Worm (Caenorhabditis elegans) whole organism, mixed stage, embryonic: ENCODE measurements around the gene Y116F11A.3.

Source experiments
- M03D4.4 ChIP-seq: sonication (generic microtip); optimal IDR thresholded peaks from 2 replicates; lab custom pipeline; 2017; ENCODE audit warnings: mild to moderate bottlenecking, missing genetic modification characterization, missing compliant biosample characterization
- bed-3 ChIP-seq: fragments of 200-800 bp; sonication (Bioruptor generic); optimal IDR thresholded peaks from 3 replicates; lab custom pipeline; 2018; ENCODE audit warnings: mild to moderate bottlenecking, missing genetic modification characterization, moderate library complexity, missing compliant biosample characterization
- ceh-39 ChIP-seq: fragments of 150-350 bp; optimal IDR thresholded peaks from 2 replicates; lab custom pipeline; 2014; ENCODE audit warnings: missing biosample characterization, missing genetic modification characterization
- ceh-43 ChIP-seq: fragments of 200-800 bp; sonication (Bioruptor generic); optimal IDR thresholded peaks from 2 replicates; lab custom pipeline; 2018; ENCODE audit warnings: mild to moderate bottlenecking, missing genetic modification characterization, moderate library complexity, missing compliant biosample characterization
- ceh-83 ChIP-seq: fragments of 200-800 bp; sonication (Bioruptor generic); optimal IDR thresholded peaks from 2 replicates; lab custom pipeline; 2018; ENCODE audit warnings: mild to moderate bottlenecking, missing genetic modification characterization, missing compliant biosample characterization
- ces-1 ChIP-seq: fragments of 150-350 bp; optimal IDR thresholded peaks from 2 replicates; lab custom pipeline; 2014; ENCODE audit warnings: missing biosample characterization, missing genetic modification reagents, missing genetic modification characterization
- cnd-1 ChIP-seq: fragments of 200-800 bp; sonication (Bioruptor generic); optimal IDR thresholded peaks from 2 replicates; lab custom pipeline; 2018; ENCODE audit warnings: mild to moderate bottlenecking, missing genetic modification characterization, missing compliant biosample characterization
- drap-1 ChIP-seq: fragments of 200-800 bp; sonication (Bioruptor generic); optimal IDR thresholded peaks from 3 replicates; lab custom pipeline; 2018; ENCODE audit warnings: mild to moderate bottlenecking, missing genetic modification characterization, missing compliant biosample characterization
- elt-1 ChIP-seq: sonication (generic microtip); optimal IDR thresholded peaks from 2 replicates; lab custom pipeline; 2017; ENCODE audit warnings: missing genetic modification characterization, mild to moderate bottlenecking, missing compliant biosample characterization, antibody characterized with exemption, moderate library complexity, borderline replicate concordance; ENCODE audit not compliant: insufficient read depth
- elt-3 ChIP-seq: fragments of 150-350 bp; optimal IDR thresholded peaks from 2 replicates; lab custom pipeline; 2014; ENCODE audit warnings: missing biosample characterization, missing genetic modification characterization
- flh-1 ChIP-seq: fragments of 200-800 bp; sonication (Bioruptor generic); optimal IDR thresholded peaks from 2 replicates; lab custom pipeline; 2018; ENCODE audit warnings: mild to moderate bottlenecking, missing genetic modification characterization, moderate library complexity, missing compliant biosample characterization
- ham-2 ChIP-seq: fragments of 200-800 bp; sonication (Bioruptor generic); optimal IDR thresholded peaks from 2 replicates; lab custom pipeline; 2018; ENCODE audit warnings: mild to moderate bottlenecking, missing genetic modification characterization, missing compliant biosample characterization
- hlh-1 ChIP-seq: fragments of 150-350 bp; optimal IDR thresholded peaks from 2 replicates; lab custom pipeline; 2014; ENCODE audit warnings: missing biosample characterization, missing genetic modification reagents, missing genetic modification characterization
- lin-13 ChIP-seq: fragments of 150-350 bp; optimal IDR thresholded peaks from 2 replicates; lab custom pipeline; 2014; ENCODE audit warnings: missing biosample characterization, missing genetic modification characterization
- lin-32 ChIP-seq: fragments of 200-800 bp; sonication (Bioruptor generic); optimal IDR thresholded peaks from 2 replicates; lab custom pipeline; 2018; ENCODE audit warnings: mild to moderate bottlenecking, missing genetic modification characterization, missing compliant biosample characterization
- lsy-2 ChIP-seq: fragments of 150-350 bp; optimal IDR thresholded peaks from 2 replicates; lab custom pipeline; 2014; ENCODE audit warnings: missing biosample characterization, missing genetic modification characterization
- mep-1 ChIP-seq: fragments of 150-350 bp; optimal IDR thresholded peaks from 2 replicates; lab custom pipeline; 2017; ENCODE audit warnings: missing biosample characterization, missing genetic modification reagents, missing genetic modification characterization, inconsistent platforms
- mls-2 ChIP-seq: sonication (generic microtip); optimal IDR thresholded peaks from 2 replicates; lab custom pipeline; 2016; ENCODE audit warnings: mild to moderate bottlenecking, missing genetic modification characterization, moderate library complexity, missing compliant biosample characterization
- nhr-12 ChIP-seq: fragments of 150-350 bp; optimal IDR thresholded peaks from 2 replicates; lab custom pipeline; 2014; ENCODE audit warnings: missing biosample characterization, missing genetic modification characterization
- nhr-237 ChIP-seq: fragments of 150-350 bp; optimal IDR thresholded peaks from 2 replicates; lab custom pipeline; 2014; ENCODE audit warnings: missing biosample characterization, missing genetic modification characterization
- nhr-28 ChIP-seq: fragments of 150-350 bp; optimal IDR thresholded peaks from 2 replicates; lab custom pipeline; 2014; ENCODE audit warnings: missing biosample characterization, missing genetic modification characterization
- pha-4 ChIP-seq: fragments of 150-350 bp; optimal IDR thresholded peaks from 2 replicates; lab custom pipeline; 2018; ENCODE audit warnings: missing biosample characterization, missing genetic modification reagents, missing genetic modification characterization
- sem-2 ChIP-seq: fragments of 200-800 bp; sonication (Bioruptor generic); optimal IDR thresholded peaks from 2 replicates; lab custom pipeline; 2018; ENCODE audit warnings: mild to moderate bottlenecking, missing genetic modification characterization, missing compliant biosample characterization
- sptf-1 ChIP-seq: sonication (generic microtip); optimal IDR thresholded peaks from 2 replicates; lab custom pipeline; 2017; ENCODE audit warnings: mild to moderate bottlenecking, missing genetic modification characterization, moderate library complexity, missing compliant biosample characterization
- tbx-8 ChIP-seq: fragments of 200-800 bp; sonication (Bioruptor generic); optimal IDR thresholded peaks from 2 replicates; lab custom pipeline; 2018; ENCODE audit warnings: mild to moderate bottlenecking, missing genetic modification characterization, moderate library complexity, missing compliant biosample characterization
- unc-120 ChIP-seq: sonication (generic microtip); optimal IDR thresholded peaks from 2 replicates; lab custom pipeline; 2017; ENCODE audit warnings: missing genetic modification characterization, missing compliant biosample characterization; ENCODE audit not compliant: poor library complexity, severe bottlenecking
- unc-39 ChIP-seq: fragments of 150-350 bp; optimal IDR thresholded peaks from 2 replicates; lab custom pipeline; 2014; ENCODE audit warnings: missing biosample characterization, missing genetic modification characterization
- zip-8 ChIP-seq: fragments of 150-350 bp; optimal IDR thresholded peaks from 2 replicates; lab custom pipeline; 2014; ENCODE audit warnings: missing biosample characterization, missing genetic modification characterization
- ztf-11 ChIP-seq: fragments of 150-350 bp; optimal IDR thresholded peaks from 2 replicates; lab custom pipeline; 2014; ENCODE audit warnings: missing biosample characterization, missing genetic modification characterization

Y116F11A.3 gene

DNA sequence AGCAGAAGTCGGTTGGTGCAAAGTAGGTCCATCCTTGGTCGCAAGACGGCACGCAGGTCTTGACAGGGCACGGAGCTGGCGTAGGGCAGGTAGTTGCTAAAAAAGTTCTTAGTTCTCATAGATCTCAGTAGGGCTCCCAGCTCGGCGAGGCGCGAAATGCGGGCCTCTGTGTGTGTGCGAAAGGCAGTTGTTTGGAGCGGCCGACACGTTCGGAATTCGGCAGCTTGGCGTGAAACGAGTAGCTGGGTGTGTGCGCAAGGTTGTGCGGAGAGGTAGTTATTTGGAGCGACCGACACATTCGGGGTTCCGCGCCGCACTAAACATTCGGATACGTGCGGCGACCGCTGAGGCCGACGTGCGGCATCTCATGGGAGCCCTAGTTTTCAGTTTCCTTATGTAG, 24.0 kb downstream of the Y116F11A.3 start:
- no peak for TF ChIP-seq hlh-1 (tag; lab: Kevin White, UChicago)
- no peak for TF ChIP-seq elt-3 (tag; lab: Kevin White, UChicago)
- no peak for TF ChIP-seq elt-1 (tag; lab: Kevin White, UChicago)
- TF ChIP-seq lsy-2 (tag; lab: Kevin White, UChicago): no peak
- TF ChIP-seq lin-32 (GFP tag; lab: Kevin White, UChicago): no peak
- no peak for TF ChIP-seq cnd-1 (tag; lab: Kevin White, UChicago)
- no peak for TF ChIP-seq ham-2 (GFP tag; lab: Kevin White, UChicago)
- no peak for TF ChIP-seq pha-4 (tag; lab: Kevin White, UChicago)
- no peak for TF ChIP-seq unc-120

DNA sequence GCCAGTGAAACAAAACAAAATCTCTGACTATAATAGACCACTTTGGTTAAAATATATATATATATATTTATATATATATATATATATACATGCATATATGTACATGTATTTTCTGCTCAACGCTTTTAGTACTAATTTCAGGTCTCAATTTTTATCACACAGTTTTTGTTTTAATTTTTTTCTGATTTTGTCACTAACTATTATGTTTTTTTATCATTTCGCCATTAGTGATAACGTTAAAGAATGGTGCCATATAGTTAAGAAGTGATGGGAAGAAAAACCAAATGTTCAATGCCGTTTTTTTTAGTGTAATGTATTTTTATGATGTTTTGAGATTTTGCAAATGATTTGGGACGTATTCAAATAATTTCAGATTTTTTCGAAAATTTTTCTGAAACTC, 25.5 kb downstream of the Y116F11A.3 start:
- no peak for TF ChIP-seq ztf-11
- TF ChIP-seq M03D4.4 (tag; lab: Kevin White, UChicago): no peak
- no peak for TF ChIP-seq drap-1 (GFP tag; lab: Kevin White, UChicago)
- TF ChIP-seq ceh-43: no peak
- no peak for TF ChIP-seq ceh-83 (GFP tag; lab: Kevin White, UChicago)
- no peak for TF ChIP-seq ceh-39 (tag; lab: Kevin White, UChicago)
- no peak for TF ChIP-seq nhr-12 (tag; lab: Kevin White, UChicago)
- no peak for TF ChIP-seq flh-1
- no peak for TF ChIP-seq bed-3 (GFP tag; lab: Kevin White, UChicago)
- no peak for TF ChIP-seq unc-39 (tag; lab: Kevin White, UChicago)
- TF ChIP-seq ham-2 (GFP tag; lab: Kevin White, UChicago): no peak
- no peak for TF ChIP-seq nhr-28 (tag; lab: Kevin White, UChicago)
- TF ChIP-seq lin-13: no peak
- no peak for TF ChIP-seq pha-4 (tag; lab: Kevin White, UChicago)
- no peak for TF ChIP-seq nhr-237 (tag; lab: Kevin White, UChicago)
- no peak for TF ChIP-seq unc-120
- TF ChIP-seq, all 35 proteins: peak for 0

DNA sequence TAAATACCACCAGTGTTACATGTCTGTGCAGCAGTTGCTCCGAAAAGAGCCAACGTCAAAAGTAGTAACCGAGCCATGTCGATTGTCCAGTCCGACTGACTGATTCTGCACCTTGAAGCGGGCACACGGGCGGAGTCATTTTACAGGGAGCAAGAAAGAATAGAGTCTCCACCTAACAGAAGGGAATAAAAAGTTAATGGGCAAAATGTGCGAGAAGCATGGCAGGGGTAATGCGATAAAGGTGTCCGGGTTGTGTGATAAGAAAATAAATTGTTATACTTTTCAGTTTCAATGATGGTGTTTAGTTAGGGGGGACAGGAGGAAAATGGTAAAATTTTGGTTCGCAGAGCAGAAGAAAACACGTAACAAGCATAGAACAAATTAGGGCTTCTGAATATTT, 26.4 kb downstream of the Y116F11A.3 start, which contains the start of gene clec-50:
TSS of gene clec-50 (minus strand) at position 109 of the 400 bp plus-strand sequence.
- TF ChIP-seq M03D4.4 (tag; lab: Kevin White, UChicago) (no peak), drap-1 (GFP tag; lab: Kevin White, UChicago) (no peak), flh-1 (no peak), bed-3 (GFP tag; lab: Kevin White, UChicago) (no peak), unc-120 (no peak)

DNA sequence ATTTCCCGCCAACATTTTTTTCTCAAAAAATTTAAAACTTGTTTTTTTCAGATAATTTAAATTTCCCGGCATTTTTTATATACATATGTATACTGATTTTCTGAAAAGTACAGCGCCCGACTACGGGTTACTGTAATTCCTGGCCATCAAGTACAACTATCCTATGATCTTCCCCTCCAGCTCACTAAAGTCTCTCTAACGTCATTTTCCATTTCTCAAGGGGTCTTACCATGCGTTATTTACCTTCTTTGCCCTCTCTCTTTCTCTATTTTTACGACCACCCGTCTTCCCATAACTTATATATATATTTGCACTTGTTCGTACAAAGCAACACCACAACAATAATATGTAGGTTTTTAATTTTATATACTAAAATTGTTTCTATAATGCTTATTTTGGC, 27.4 kb downstream of the Y116F11A.3 start, which contains the start of gene W04E12.9:
TSS of gene W04E12.9 (plus strand) at position 301 of the 400 bp plus-strand sequence.
- TF ChIP-seq ces-1 (GFP tag; lab: Kevin White, UChicago): no peak
- TF ChIP-seq mls-2 (tag; lab: Kevin White, UChicago): no peak
- TF ChIP-seq pha-4 (tag; lab: Kevin White, UChicago): no peak
- TF ChIP-seq unc-120: no peak
- TF ChIP-seq nhr-28 (tag; lab: Kevin White, UChicago): no peak
- TF ChIP-seq ceh-39 (tag; lab: Kevin White, UChicago): no peak
- TF ChIP-seq ceh-83 (GFP tag; lab: Kevin White, UChicago): no peak
- no peak for TF ChIP-seq cnd-1 (tag; lab: Kevin White, UChicago)
- no peak for TF ChIP-seq hlh-1 (tag; lab: Kevin White, UChicago)
- no peak for TF ChIP-seq zip-8 (tag; lab: Kevin White, UChicago)
- TF ChIP-seq, all 35 proteins: peak for 0

DNA sequence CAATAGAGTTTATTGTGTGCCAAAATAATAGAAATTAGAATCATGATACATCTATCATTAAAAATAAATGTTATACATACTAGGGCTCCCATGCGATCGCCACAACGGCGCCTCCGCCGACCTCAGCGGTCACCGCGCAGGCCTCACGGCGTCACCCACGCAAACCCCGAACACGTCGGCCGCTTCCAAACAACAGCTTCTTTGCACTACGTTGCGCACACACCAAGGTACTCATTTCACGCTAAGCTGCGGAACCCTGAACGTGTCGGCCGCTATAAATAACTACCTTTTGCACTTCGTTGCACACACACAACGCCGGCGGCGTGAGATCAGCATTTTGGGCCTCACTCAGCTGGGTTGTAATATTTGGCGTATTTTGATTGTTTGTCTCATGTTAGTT, 30.5 kb downstream of the Y116F11A.3 start:
- TF ChIP-seq sem-2 (GFP tag; lab: Kevin White, UChicago) (no peak), sptf-1 (tag; lab: Kevin White, UChicago) (no peak), mep-1 (tag; lab: Kevin White, UChicago) (no peak), ceh-43 (no peak), mls-2 (tag; lab: Kevin White, UChicago) (no peak), tbx-8 (GFP tag; lab: Kevin White, UChicago) (no peak), elt-3 (tag; lab: Kevin White, UChicago) (no peak), ceh-39 (tag; lab: Kevin White, UChicago) (no peak), ham-2 (GFP tag; lab: Kevin White, UChicago) (no peak)
